Fruit fly (Drosophila melanogaster) whole organism, embryonic: ENCODE data around the gene CG6094.

ENCODE experiments used
- B-H1 ChIP-seq: fragments of 200-800 bp; sonication (Bioruptor generic); IDR thresholded peaks from 3 replicates; pipeline ENCODE4 v1.3.6; 2022; ENCODE audit warnings: missing biosample characterization, missing genetic modification characterization
- CG10147 ChIP-seq: fragments of 200-800 bp; sonication (Bioruptor generic); optimal IDR thresholded peaks from 2 replicates; lab custom pipeline; 2019; ENCODE audit warnings: missing biosample characterization, mild to moderate bottlenecking, missing genetic modification characterization, moderate library complexity
- CG10431 ChIP-seq: fragments of 200-800 bp; sonication (Bioruptor generic); optimal IDR thresholded peaks from 3 replicates; lab custom pipeline; 2018; ENCODE audit warnings: missing biosample characterization, mild to moderate bottlenecking, missing genetic modification characterization
- CG11560 ChIP-seq: fragments of 200-800 bp; sonication (Bioruptor generic); IDR thresholded peaks from 3 replicates; pipeline ENCODE4 v1.3.6; 2022; ENCODE audit warnings: missing biosample characterization, missing genetic modification characterization
- CG11696 ChIP-seq: fragments of 200-800 bp; sonication (Bioruptor generic); IDR thresholded peaks from 2 replicates; pipeline ENCODE4 v1.3.6; 2022; ENCODE audit warnings: missing biosample characterization, missing genetic modification characterization
- CG14050 ChIP-seq: fragments of 200-800 bp; sonication (Bioruptor generic); IDR thresholded peaks from 3 replicates; pipeline ENCODE4 v1.3.6; 2022; ENCODE audit warnings: missing biosample characterization, missing genetic modification characterization
- CG15269 ChIP-seq: fragments of 200-800 bp; sonication (Bioruptor generic); optimal IDR thresholded peaks from 2 replicates; lab custom pipeline; 2018; ENCODE audit warnings: missing biosample characterization, mild to moderate bottlenecking, missing genetic modification characterization, moderate library complexity
- CG15479 ChIP-seq: fragments of 200-800 bp; sonication (Bioruptor generic); optimal IDR thresholded peaks from 3 replicates; lab custom pipeline; 2019; ENCODE audit warnings: missing biosample characterization, mild to moderate bottlenecking, missing genetic modification characterization, moderate library complexity
- CG16863 ChIP-seq: fragments of 200-800 bp; sonication (Bioruptor generic); optimal IDR thresholded peaks from 3 replicates; lab custom pipeline; 2016; ENCODE audit warnings: missing biosample characterization, missing genetic modification characterization
- CG1832 ChIP-seq: fragments of 200-800 bp; sonication (Bioruptor generic); optimal IDR thresholded peaks from 2 replicates; lab custom pipeline; 2017; ENCODE audit warnings: missing biosample characterization, mild to moderate bottlenecking, missing genetic modification characterization, inconsistent platforms
- CG2129 ChIP-seq: fragments of 200-800 bp; sonication (Bioruptor generic); IDR thresholded peaks from 2 replicates; pipeline ENCODE4 v1.3.6; 2022; ENCODE audit warnings: missing biosample characterization, missing genetic modification characterization; ENCODE audit not compliant: partially characterized antibody
- CG30403 ChIP-seq: fragments of 200-800 bp; sonication (Bioruptor generic); optimal IDR thresholded peaks from 3 replicates; lab custom pipeline; 2016; ENCODE audit warnings: missing biosample characterization, missing genetic modification characterization
- CG34376 ChIP-seq: fragments of 200-800 bp; sonication (Bioruptor generic); optimal IDR thresholded peaks from 2 replicates; lab custom pipeline; 2018; ENCODE audit warnings: missing biosample characterization, mild to moderate bottlenecking, missing genetic modification characterization
- CG43689 ChIP-seq: fragments of 200-800 bp; sonication (Bioruptor generic); IDR thresholded peaks from 2 replicates; pipeline ENCODE4 v1.3.6; 2022; ENCODE audit warnings: missing biosample characterization, missing genetic modification characterization
- CG6765 ChIP-seq: fragments of 200-800 bp; sonication (Bioruptor generic); optimal IDR thresholded peaks from 3 replicates; lab custom pipeline; 2017; ENCODE audit warnings: missing biosample characterization, mild to moderate bottlenecking, missing genetic modification characterization
- CG7745 ChIP-seq: fragments of 200-800 bp; sonication (Bioruptor generic); optimal IDR thresholded peaks from 2 replicates; lab custom pipeline; 2018; ENCODE audit warnings: missing biosample characterization, mild to moderate bottlenecking, missing genetic modification characterization, moderate library complexity
- Dad ChIP-seq: fragments of 200-800 bp; sonication (Bioruptor generic); optimal IDR thresholded peaks from 3 replicates; lab custom pipeline; 2016; ENCODE audit warnings: missing biosample characterization, missing genetic modification characterization
- H2.0 ChIP-seq: fragments of 200-800 bp; sonication (Bioruptor generic); IDR thresholded peaks from 2 replicates; pipeline ENCODE4 v1.3.6; 2022; ENCODE audit warnings: missing biosample characterization, missing genetic modification characterization
- HLH3B ChIP-seq: fragments of 200-800 bp; sonication (Bioruptor generic); IDR thresholded peaks from 2 replicates; pipeline ENCODE4 v1.3.6; 2022; ENCODE audit warnings: missing biosample characterization, missing genetic modification characterization
- Jarid2 ChIP-seq: fragments of 200-800 bp; sonication (Bioruptor generic); optimal IDR thresholded peaks from 3 replicates; lab custom pipeline; 2017; ENCODE audit warnings: mild to moderate bottlenecking, missing biosample characterization, missing genetic modification reagents, missing genetic modification characterization
- Kr ChIP-seq: fragments of 200-800 bp; sonication (Bioruptor generic); optimal IDR thresholded peaks from 2 replicates; lab custom pipeline; 2017; ENCODE audit warnings: missing biosample characterization, mild to moderate bottlenecking, missing genetic modification characterization
- Meics ChIP-seq: fragments of 200-800 bp; sonication (Bioruptor generic); optimal IDR thresholded peaks from 2 replicates; lab custom pipeline; 2017; ENCODE audit warnings: missing biosample characterization, mild to moderate bottlenecking, missing genetic modification characterization
- Mes4 ChIP-seq: fragments of 200-800 bp; sonication (Bioruptor generic); optimal IDR thresholded peaks from 2 replicates; lab custom pipeline; 2016; ENCODE audit warnings: missing biosample characterization, missing genetic modification characterization
- NfI ChIP-seq: fragments of 200-800 bp; sonication (Bioruptor generic); optimal IDR thresholded peaks from 3 replicates; lab custom pipeline; 2018; ENCODE audit warnings: missing biosample characterization, mild to moderate bottlenecking, missing genetic modification characterization, moderate library complexity
- Sin3A ChIP-seq: fragments of >200 bp; optimal IDR thresholded peaks from 2 replicates; lab custom pipeline; 2018
- Sox100B ChIP-seq: fragments of 200-800 bp; sonication (Bioruptor generic); optimal IDR thresholded peaks from 3 replicates; lab custom pipeline; 2018; ENCODE audit warnings: missing biosample characterization, mild to moderate bottlenecking, missing genetic modification characterization
- Sry-δ ChIP-seq: fragments of 200-800 bp; sonication (Bioruptor generic); optimal IDR thresholded peaks from 2 replicates; lab custom pipeline; 2016; ENCODE audit warnings: missing biosample characterization, missing genetic modification characterization
- Stat92E ChIP-seq, 3 experiments: fragments of >200 bp in 2 of 3; fragments of 200-800 bp in 1 of 3; sonication (Bioruptor generic) in 1 of 3; optimal IDR thresholded peaks; 2 replicates each; lab custom pipeline; 2017 to 2019; ENCODE audit warnings: missing biosample characterization in 3 of 3, missing genetic modification characterization in 3 of 3, mild to moderate bottlenecking in 1 of 3, moderate library complexity in 1 of 3
- Xbp1 ChIP-seq: fragments of 200-800 bp; sonication (Bioruptor generic); optimal IDR thresholded peaks from 3 replicates; lab custom pipeline; 2016; ENCODE audit warnings: missing biosample characterization, mild to moderate bottlenecking, missing genetic modification characterization
- ap ChIP-seq: fragments of 200-800 bp; sonication (Bioruptor generic); IDR thresholded peaks from 2 replicates; pipeline ENCODE4 v1.3.6; 2022; ENCODE audit warnings: missing biosample characterization, missing genetic modification characterization
- bsh ChIP-seq, 2 experiments: fragments of 200-800 bp; sonication (Bioruptor generic); optimal IDR thresholded peaks; 2 replicates each; lab custom pipeline; 2017 to 2018; ENCODE audit warnings: mild to moderate bottlenecking in 2 of 2, missing biosample characterization in 2 of 2, missing genetic modification characterization in 2 of 2, moderate library complexity in 1 of 2
- btn ChIP-seq: fragments of 200-800 bp; sonication (Bioruptor generic); optimal IDR thresholded peaks from 2 replicates; lab custom pipeline; 2016; ENCODE audit warnings: missing biosample characterization, missing genetic modification characterization
- cad ChIP-seq: fragments of >200 bp; optimal IDR thresholded peaks from 2 replicates; lab custom pipeline; 2017; ENCODE audit warnings: missing biosample characterization, missing genetic modification characterization
- dmrt99B ChIP-seq: fragments of 200-800 bp; sonication (Bioruptor generic); optimal IDR thresholded peaks from 2 replicates; lab custom pipeline; 2018; ENCODE audit warnings: missing biosample characterization, mild to moderate bottlenecking, missing genetic modification characterization, moderate library complexity
- ems ChIP-seq: fragments of 200-800 bp; sonication (Bioruptor generic); optimal IDR thresholded peaks from 3 replicates; lab custom pipeline; 2016; ENCODE audit warnings: missing biosample characterization, missing genetic modification characterization
- esg ChIP-seq: fragments of 200-800 bp; sonication (Bioruptor generic); conservative IDR thresholded peaks from 2 replicates; pipeline ENCODE4 v1.3.6; 2022; ENCODE audit warnings: missing biosample characterization, missing genetic modification characterization
- exex ChIP-seq: fragments of 200-800 bp; sonication (Bioruptor generic); optimal IDR thresholded peaks from 4 replicates; lab custom pipeline; 2018; ENCODE audit warnings: missing biosample characterization, mild to moderate bottlenecking, missing genetic modification characterization, moderate library complexity
- ham ChIP-seq: fragments of 200-800 bp; sonication (Bioruptor generic); IDR thresholded peaks from 2 replicates; pipeline ENCODE4 v1.3.6; 2022; ENCODE audit warnings: missing biosample characterization, missing genetic modification characterization
- hkb ChIP-seq, 2 experiments: fragments of 200-800 bp in 1 of 2; fragments of >200 bp in 1 of 2; sonication (Bioruptor generic) in 1 of 2; IDR thresholded peaks in 1 of 2; optimal IDR thresholded peaks in 1 of 2; 2 replicates each; pipeline versions ENCODE4 v1.3.6 to Lab custom; 2017 to 2022; ENCODE audit warnings: missing biosample characterization in 1 of 2, missing genetic modification characterization in 1 of 2
- hth ChIP-seq: fragments of >200 bp; optimal IDR thresholded peaks from 2 replicates; lab custom pipeline; 2017; ENCODE audit warnings: inconsistent platforms
- mld ChIP-seq: fragments of 200-800 bp; sonication (Bioruptor generic); IDR thresholded peaks from 3 replicates; pipeline ENCODE4 v1.3.6; 2022; ENCODE audit warnings: missing biosample characterization, missing genetic modification characterization; ENCODE audit not compliant: partially characterized antibody
- nerfin-2 ChIP-seq: fragments of 200-800 bp; sonication (Bioruptor generic); IDR thresholded peaks from 2 replicates; pipeline ENCODE4 v1.3.6; 2022; ENCODE audit warnings: missing biosample characterization, missing genetic modification characterization; ENCODE audit not compliant: partially characterized antibody
- onecut ChIP-seq: fragments of 200-800 bp; sonication (Bioruptor generic); IDR thresholded peaks from 2 replicates; pipeline ENCODE4 v1.3.6; 2022; ENCODE audit warnings: missing biosample characterization, missing genetic modification characterization
- ranshi ChIP-seq: fragments of 200-800 bp; sonication (Bioruptor generic); IDR thresholded peaks from 2 replicates; pipeline ENCODE4 v1.3.6; 2022; ENCODE audit warnings: missing biosample characterization, missing genetic modification characterization
- ro ChIP-seq: fragments of 200-800 bp; sonication (Bioruptor generic); IDR thresholded peaks from 2 replicates; pipeline ENCODE4 v1.3.6; 2022; ENCODE audit warnings: missing biosample characterization, missing genetic modification characterization
- sqz ChIP-seq: fragments of 200-800 bp; sonication (Bioruptor generic); optimal IDR thresholded peaks from 3 replicates; lab custom pipeline; 2018; ENCODE audit warnings: missing biosample characterization, mild to moderate bottlenecking, missing genetic modification characterization
- stwl ChIP-seq: fragments of 200-800 bp; sonication (Bioruptor generic); optimal IDR thresholded peaks from 3 replicates; lab custom pipeline; 2018; ENCODE audit warnings: missing biosample characterization, mild to moderate bottlenecking, missing genetic modification characterization, moderate library complexity
- tio ChIP-seq: fragments of 200-800 bp; sonication (Bioruptor generic); optimal IDR thresholded peaks from 2 replicates; lab custom pipeline; 2017; ENCODE audit warnings: missing biosample characterization, missing genetic modification characterization, inconsistent platforms
- vvl ChIP-seq: fragments of 200-800 bp; sonication (Bioruptor generic); IDR thresholded peaks from 2 replicates; pipeline ENCODE4 v1.3.6; 2022; ENCODE audit warnings: missing biosample characterization, missing genetic modification characterization
- z ChIP-seq: fragments of 200-800 bp; sonication (Bioruptor generic); IDR thresholded peaks from 3 replicates; pipeline ENCODE4 v1.3.6; 2022; ENCODE audit warnings: missing biosample characterization, missing genetic modification characterization

CG6094 gene

dm6 chr2L:10506557-10507252 is at the start of gene CG6094, which contains the start of gene Myo31DF (continued):
- TF ChIP-seq CG1832 (GFP tag; lab: Kevin White, UChicago) (no peak), CG16863 (GFP tag; lab: Kevin White, UChicago) (no peak), CG10147 (GFP tag; lab: Kevin White, UChicago) (no peak), Mes4 (GFP tag; lab: Kevin White, UChicago) (peak; percentile 52), CG11696 (0 out of 2 replicates have a peak, but pooled peaks have one; percentile 17), CG15269 (tag; lab: Kevin White, UChicago) (no peak), ro (GFP tag; lab: Robert Waterston, UW) (no peak), NfI (peak; percentile 27), ems (GFP tag; lab: Kevin White, UChicago) (peak; percentile 68), esg (GFP tag; lab: Robert Waterston, UW) (no peak), CG7745 (tag; lab: Kevin White, UChicago) (no peak), Sox100B (no peak), CG30403 (GFP tag; lab: Kevin White, UChicago) (no peak), vvl (peak; percentile 44), Meics (no peak), tio (GFP tag; lab: Kevin White, UChicago) (no peak), ranshi (GFP tag; lab: Robert Waterston, UW) (peak; percentile 5; the same call in 1 of the 2 replicates), onecut (GFP tag; lab: Robert Waterston, UW) (no peak), CG6765 (GFP tag; lab: Kevin White, UChicago) (peak; percentile 47), Sin3A (lab: Kevin White, UChicago) (peak; percentile 98), stwl (tag; lab: Kevin White, UChicago) (peak; percentile 64), Dad (GFP tag; lab: Kevin White, UChicago) (peak; percentile 55), HLH3B (no peak), ap (no peak), CG14050 (GFP tag; lab: Robert Waterston, UW) (no peak), CG2129 (GFP tag; lab: Robert Waterston, UW) (no peak), CG11560 (tag; lab: Robert Waterston, UW) (no peak), btn (GFP tag; lab: Kevin White, UChicago) (no peak), B-H1 (GFP tag; lab: Robert Waterston, UW) (no peak; the same call in 2 of the 3 replicates), hth (lab: Kevin White, UChicago) (no peak), Xbp1 (peak; percentile 26), CG43689 (GFP tag; lab: Robert Waterston, UW) (no peak), CG10431 (GFP tag; lab: Kevin White, UChicago) (peak; percentile 38), dmrt99B (tag; lab: Kevin White, UChicago) (no peak), sqz (GFP tag; lab: Kevin White, UChicago) (peak; percentile 42), mld (GFP tag; lab: Robert Waterston, UW) (no peak), Sry-δ (peak; percentile 68), H2.0 (GFP tag; lab: Robert Waterston, UW) (no peak), Kr (no peak)

- TF ChIP-seq nerfin-2 (GFP tag; lab: Robert Waterston, UW) = no peak
- TF ChIP-seq hkb (optimal IDR thresholded peaks at IDR 0.05; lab: Kevin White, UChicago) = no peak
- TF ChIP-seq hkb (GFP tag; IDR thresholded peaks at IDR 0.05; lab: Robert Waterston, UW) = no peak
- TF ChIP-seq Stat92E (GFP tag; optimal IDR thresholded peaks at IDR 0.05; lab: Kevin White, UChicago) = peak in 1 of 3 experiments; percentile 19
- TF ChIP-seq CG34376 (GFP tag; lab: Kevin White, UChicago) = peak; percentile 9
- TF ChIP-seq cad (GFP tag; lab: Kevin White, UChicago) = peak; percentile 16
- peak; percentile 68 for TF ChIP-seq exex (tag; lab: Kevin White, UChicago)
- peak; percentile 74 for TF ChIP-seq Jarid2 (GFP tag; lab: Kevin White, UChicago)
- TF ChIP-seq bsh (GFP tag; optimal IDR thresholded peaks at IDR 0.05; lab: Kevin White, UChicago) = no peak
- 0 out of 3 replicates have a peak, but pooled peaks have one; percentile 54 for TF ChIP-seq z (GFP tag; lab: Robert Waterston, UW)
- TF ChIP-seq CG15479 = peak; percentile 47
- no peak for TF ChIP-seq CG1832 (GFP tag; lab: Kevin White, UChicago)
- no peak for TF ChIP-seq ham
These were observed 49.5 kb upstream of the CG6094 start, which contains the start of the genes LManI and LManII for dm6 chr2L:10457191-10457899. LManI (minus strand) TSS chr2L:10457241. LManII (plus strand) TSS chr2L:10457658.
